Worm (Caenorhabditis elegans): ENCODE data around the gene C39D10.1.

DNA sequence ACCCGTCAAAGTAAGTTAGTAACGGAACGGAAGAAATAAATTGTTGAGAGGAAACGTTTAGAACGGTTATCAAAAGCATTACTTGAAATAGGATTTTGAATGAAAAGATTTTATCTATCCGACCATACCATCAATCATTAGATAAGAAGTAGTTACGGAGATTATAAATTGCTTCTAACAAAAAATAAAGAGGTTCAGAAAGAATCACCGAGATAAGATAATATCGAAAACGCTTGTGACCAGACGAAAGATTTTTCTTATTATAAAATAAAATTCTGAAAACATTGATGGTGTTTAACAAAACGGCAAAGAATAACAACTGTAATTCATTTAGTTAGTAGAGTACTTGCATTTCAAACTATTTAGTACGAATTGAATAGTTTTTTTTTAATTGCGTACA is 25.9 kb upstream of the C39D10.1 start, which contains the start of gene C39D10.8:
- TF ChIP-seq ceh-34 (tag; optimal IDR thresholded peaks at IDR 0.05) (no peak), hlh-30 (tag; optimal IDR thresholded peaks at IDR 0.05; ENCODE audit: insufficient read depth) (no peak), dmd-4 (tag; optimal IDR thresholded peaks at IDR 0.05; ENCODE audit: borderline replicate concordance) (no peak)
